Worm (Caenorhabditis elegans): ENCODE measurements around the gene K11D9.3.

DNA sequence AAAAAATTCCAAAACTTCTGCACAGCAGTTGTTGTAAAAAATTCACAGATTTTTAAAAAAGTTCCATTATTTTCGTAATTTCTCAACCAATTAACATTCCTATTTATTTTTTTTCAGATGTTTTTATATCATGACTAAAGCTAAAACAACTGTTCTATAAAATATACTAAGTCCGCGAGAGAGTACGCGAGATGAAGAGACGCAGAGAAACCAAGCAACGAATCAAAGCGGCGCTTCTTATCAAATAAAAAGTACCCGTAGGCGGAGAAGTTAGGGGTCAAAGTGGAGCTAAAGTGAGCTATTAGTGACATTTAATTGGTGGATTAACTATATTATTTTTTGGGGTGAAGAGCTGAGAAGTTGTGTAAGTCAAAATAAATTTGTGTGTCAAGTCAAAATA lies 30.6 kb upstream of the K11D9.3 start, which contains the start of gene sbsp-1:
- TF ChIP-seq attf-3 (GFP tag; conservative IDR thresholded peaks at IDR 0.05) (no peak), nhr-90 (tag; optimal IDR thresholded peaks at IDR 0.05) (no peak), Y53F4B.3 (GFP tag; IDR thresholded peaks at IDR 0.05) (no peak), tlf-1 (GFP tag; optimal IDR thresholded peaks at IDR 0.05) (no peak), lin-40 (tag; optimal IDR thresholded peaks at IDR 0.05) (no peak), F52B5.7 (tag; optimal IDR thresholded peaks at IDR 0.05) (no peak), akir-1 (GFP tag; optimal IDR thresholded peaks at IDR 0.05) (no peak), C06A6.2 (GFP tag; conservative IDR thresholded peaks at IDR 0.05) (no peak), tbp1 (GFP tag; optimal IDR thresholded peaks at IDR 0.05) (no peak), K12H6.12 (tag; optimal IDR thresholded peaks at IDR 0.05) (no peak), F55B11.4 (tag; optimal IDR thresholded peaks at IDR 0.05; ENCODE audit: borderline replicate concordance, insufficient read depth) (no peak), mxl-1 (tag; optimal IDR thresholded peaks at IDR 0.05) (no peak)
